Worm (Caenorhabditis elegans) whole organism, L4 larva: Measurements from ENCODE around the gene tmem-258.

ENCODE experiments used
- D1046.2 ChIP-seq: fragments of 200-800 bp; sonication (Bioruptor generic); IDR thresholded peaks from 2 replicates; pipeline ENCODE4 v1.3.6; 2022; ENCODE audit warnings: missing genetic modification characterization, missing compliant biosample characterization
- F10B5.3 ChIP-seq: sonication (generic microtip); optimal IDR thresholded peaks from 2 replicates; lab custom pipeline; 2016; ENCODE audit warnings: mild to moderate bottlenecking, missing genetic modification characterization, missing compliant biosample characterization
- F37D6.2 ChIP-seq: sonication (generic microtip); optimal IDR thresholded peaks from 2 replicates; lab custom pipeline; 2016; ENCODE audit warnings: mild to moderate bottlenecking, missing genetic modification characterization, missing compliant biosample characterization
- T20F7.1 ChIP-seq: fragments of 200-800 bp; sonication (Bioruptor generic); optimal IDR thresholded peaks from 2 replicates; lab custom pipeline; 2018; ENCODE audit warnings: mild to moderate bottlenecking, missing genetic modification characterization, missing compliant biosample characterization
- Y48G9A.11 ChIP-seq: fragments of 200-800 bp; sonication (Bioruptor generic); IDR thresholded peaks from 2 replicates; pipeline ENCODE4 v1.3.6; 2022; ENCODE audit warnings: missing genetic modification reagents, missing genetic modification characterization, missing compliant biosample characterization
- ZK337.2 ChIP-seq: fragments of 200-800 bp; sonication (Bioruptor generic); IDR thresholded peaks from 2 replicates; pipeline ENCODE4 v1.3.6; 2022; ENCODE audit warnings: missing genetic modification reagents, missing genetic modification characterization, missing compliant biosample characterization
- aha-1 ChIP-seq: fragments of 150-350 bp; peaks from one replicate; lab custom pipeline; 2014; ENCODE audit warnings: missing biosample characterization, missing genetic modification characterization
- ceh-20 ChIP-seq: fragments of 200-800 bp; sonication (Bioruptor generic); IDR thresholded peaks from 2 replicates; pipeline ENCODE4 v1.3.6; 2022; ENCODE audit warnings: missing genetic modification reagents, missing genetic modification characterization, missing compliant biosample characterization
- ceh-32 ChIP-seq: sonication (generic microtip); optimal IDR thresholded peaks from 2 replicates; lab custom pipeline; 2016; ENCODE audit warnings: mild to moderate bottlenecking, missing genetic modification characterization, missing compliant biosample characterization; ENCODE audit not compliant: poor library complexity
- ceh-62 ChIP-seq: sonication (generic microtip); optimal IDR thresholded peaks from 2 replicates; lab custom pipeline; 2017; ENCODE audit warnings: missing biosample characterization, missing genetic modification characterization
- cey-2 ChIP-seq: sonication (generic microtip); optimal IDR thresholded peaks from 3 replicates; lab custom pipeline; 2017; ENCODE audit warnings: missing genetic modification characterization, mild to moderate bottlenecking, missing compliant biosample characterization, antibody characterized with exemption, borderline replicate concordance; ENCODE audit not compliant: insufficient read depth
- daf-12 ChIP-seq: fragments of 150-350 bp; optimal IDR thresholded peaks from 2 replicates; lab custom pipeline; 2014; ENCODE audit warnings: missing biosample characterization, missing genetic modification reagents, missing genetic modification characterization
- daf-16 ChIP-seq, 3 experiments: sonication (generic microtip); optimal IDR thresholded peaks; 2 replicates each; lab custom pipeline; 2016 to 2017; ENCODE audit warnings: missing genetic modification characterization in 3 of 3, missing genetic modification reagents in 3 of 3, mild to moderate bottlenecking in 2 of 3, missing compliant biosample characterization in 2 of 3, missing biosample characterization in 1 of 3, moderate library complexity in 1 of 3
- daf-8 ChIP-seq: fragments of 200-800 bp; sonication (Bioruptor generic); IDR thresholded peaks from 2 replicates; pipeline ENCODE4 v1.3.6; 2022; ENCODE audit warnings: missing genetic modification characterization, missing compliant biosample characterization
- dmd-6 ChIP-seq: fragments of 200-800 bp; sonication (Bioruptor generic); IDR thresholded peaks from 2 replicates; pipeline ENCODE4 v1.3.6; 2022; ENCODE audit warnings: missing genetic modification reagents, missing genetic modification characterization, missing compliant biosample characterization
- dmd-8 ChIP-seq: fragments of 200-800 bp; sonication (Bioruptor generic); IDR thresholded peaks from 2 replicates; pipeline ENCODE4 v1.3.6; 2022; ENCODE audit warnings: missing genetic modification characterization, missing compliant biosample characterization
- dpl-1 ChIP-seq: fragments of 150-350 bp; optimal IDR thresholded peaks from 2 replicates; lab custom pipeline; 2014; ENCODE audit warnings: missing biosample characterization, missing genetic modification reagents, missing genetic modification characterization
- fos-1 ChIP-seq: fragments of 150-350 bp; optimal IDR thresholded peaks from 2 replicates; lab custom pipeline; 2014; ENCODE audit warnings: missing biosample characterization, missing genetic modification characterization
- hlh-11 ChIP-seq: fragments of 200-800 bp; sonication (Bioruptor generic); optimal IDR thresholded peaks from 2 replicates; lab custom pipeline; 2018; ENCODE audit warnings: mild to moderate bottlenecking, missing genetic modification characterization, missing compliant biosample characterization
- hlh-30 ChIP-seq: sonication (generic microtip); optimal IDR thresholded peaks from 2 replicates; lab custom pipeline; 2017; ENCODE audit warnings: antibody characterized with exemption, mild to moderate bottlenecking, missing genetic modification characterization, missing compliant biosample characterization; ENCODE audit not compliant: insufficient read depth
- hmg-1.1 ChIP-seq: fragments of 200-800 bp; sonication (Bioruptor generic); IDR thresholded peaks from 2 replicates; pipeline ENCODE4 v1.3.6; 2022; ENCODE audit warnings: missing genetic modification reagents, missing genetic modification characterization, missing compliant biosample characterization
- jun-1 ChIP-seq: fragments of 150-350 bp; optimal IDR thresholded peaks from 2 replicates; lab custom pipeline; 2014; ENCODE audit warnings: missing biosample characterization, missing genetic modification reagents, missing genetic modification characterization
- lin-13 ChIP-seq: fragments of 150-350 bp; optimal IDR thresholded peaks from 2 replicates; lab custom pipeline; 2014; ENCODE audit warnings: missing biosample characterization, missing genetic modification reagents, missing genetic modification characterization
- lsy-2 ChIP-seq, 2 experiments: fragments of 150-350 bp in 1 of 2; sonication (generic microtip) in 1 of 2; optimal IDR thresholded peaks; 2 replicates each; lab custom pipeline; 2014 to 2017; ENCODE audit warnings: missing biosample characterization in 2 of 2, missing genetic modification characterization in 2 of 2
- mxl-2 ChIP-seq: fragments of 200-800 bp; sonication (Bioruptor generic); conservative IDR thresholded peaks from 2 replicates; pipeline ENCODE4 v1.3.6; 2022; ENCODE audit warnings: missing genetic modification reagents, missing genetic modification characterization, missing compliant biosample characterization
- mxl-3 ChIP-seq: fragments of 200-800 bp; sonication (Bioruptor generic); optimal IDR thresholded peaks from 2 replicates; lab custom pipeline; 2018; ENCODE audit warnings: mild to moderate bottlenecking, missing genetic modification characterization, missing compliant biosample characterization
- nhr-111 ChIP-seq: fragments of 200-800 bp; sonication (Bioruptor generic); optimal IDR thresholded peaks from 2 replicates; lab custom pipeline; 2018; ENCODE audit warnings: mild to moderate bottlenecking, missing genetic modification characterization, missing compliant biosample characterization
- nhr-25 ChIP-seq: sonication (generic microtip); optimal IDR thresholded peaks from 2 replicates; lab custom pipeline; 2017; ENCODE audit warnings: missing genetic modification characterization, mild to moderate bottlenecking, missing compliant biosample characterization, antibody characterized with exemption, moderate library complexity, borderline replicate concordance; ENCODE audit not compliant: insufficient read depth
- nhr-28 ChIP-seq: fragments of 150-350 bp; optimal IDR thresholded peaks from 2 replicates; lab custom pipeline; 2014; ENCODE audit warnings: missing biosample characterization, missing genetic modification characterization
- nhr-42 ChIP-seq: fragments of 200-800 bp; sonication (Bioruptor generic); IDR thresholded peaks from 2 replicates; pipeline ENCODE4 v1.3.6; 2022; ENCODE audit warnings: missing genetic modification characterization, missing compliant biosample characterization
- nhr-48 ChIP-seq: sonication (generic microtip); optimal IDR thresholded peaks from 2 replicates; lab custom pipeline; 2016; ENCODE audit warnings: mild to moderate bottlenecking, missing genetic modification characterization, missing compliant biosample characterization
- nhr-77 ChIP-seq: fragments of 150-350 bp; optimal IDR thresholded peaks from 2 replicates; lab custom pipeline; 2014; ENCODE audit warnings: missing biosample characterization, missing genetic modification characterization
- pha-4 ChIP-seq, 2 experiments: fragments of 150-350 bp in 1 of 2; fragments of 200-800 bp in 1 of 2; sonication (Bioruptor generic) in 1 of 2; IDR thresholded peaks in 1 of 2; optimal IDR thresholded peaks in 1 of 2; 2 replicates each; pipeline versions ENCODE4 v1.3.6 to Lab custom; 2014 to 2022; ENCODE audit warnings: missing genetic modification characterization in 2 of 2, missing genetic modification reagents in 2 of 2, missing biosample characterization in 1 of 2, missing compliant biosample characterization in 1 of 2
- rbr-2 ChIP-seq: sonication (generic microtip); optimal IDR thresholded peaks from 2 replicates; lab custom pipeline; 2016; ENCODE audit warnings: missing genotype, missing genetic modification characterization, missing compliant biosample characterization
- skn-1 ChIP-seq: fragments of 150-350 bp; optimal IDR thresholded peaks from 2 replicates; lab custom pipeline; 2014; ENCODE audit warnings: missing biosample characterization, missing genetic modification characterization
- snpc-4 ChIP-seq: fragments of 150-350 bp; optimal IDR thresholded peaks from 2 replicates; lab custom pipeline; 2014; ENCODE audit warnings: missing biosample characterization, missing genetic modification characterization
- spr-3 ChIP-seq: fragments of 200-800 bp; sonication (Bioruptor generic); optimal IDR thresholded peaks from 2 replicates; lab custom pipeline; 2018; ENCODE audit warnings: mild to moderate bottlenecking, missing genetic modification characterization, missing compliant biosample characterization
- unc-130 ChIP-seq: sonication (generic microtip); optimal IDR thresholded peaks from 2 replicates; lab custom pipeline; 2016; ENCODE audit warnings: missing genetic modification reagents, missing genetic modification characterization, missing compliant biosample characterization
- unc-39 ChIP-seq: sonication (generic microtip); optimal IDR thresholded peaks from 2 replicates; lab custom pipeline; 2017; ENCODE audit warnings: missing biosample characterization, missing genetic modification characterization
- unc-62 ChIP-seq, 3 experiments: fragments of 150-350 bp in 1 of 3; sonication (generic microtip); optimal IDR thresholded peaks in 2 of 3; peaks in 1 of 3; 1 replicate in 1 of 3; 2 replicates in 2 of 3; lab custom pipeline; 2014 to 2017; ENCODE audit warnings: missing biosample characterization in 3 of 3, missing genetic modification characterization in 3 of 3, missing genetic modification reagents in 3 of 3, missing genotype in 1 of 3
- vab-7 ChIP-seq: fragments of 200-800 bp; sonication (Bioruptor generic); IDR thresholded peaks from 2 replicates; pipeline ENCODE4 v1.3.6; 2022; ENCODE audit warnings: missing genetic modification reagents, missing genetic modification characterization, missing compliant biosample characterization
- zip-11 ChIP-seq: fragments of 200-800 bp; sonication (Bioruptor generic); IDR thresholded peaks from 2 replicates; pipeline ENCODE4 v1.3.6; 2022; ENCODE audit warnings: missing genetic modification characterization, missing compliant biosample characterization
- zip-2 ChIP-seq: fragments of 150-350 bp; optimal IDR thresholded peaks from 2 replicates; lab custom pipeline; 2014; ENCODE audit warnings: missing biosample characterization, missing genetic modification characterization
- ztf-11 ChIP-seq: fragments of 150-350 bp; optimal IDR thresholded peaks from 2 replicates; lab custom pipeline; 2014; ENCODE audit warnings: missing biosample characterization, missing genetic modification characterization

tmem-258 gene

ce11 chrV:7085518-7086104 lies 22.6 kb downstream of the tmem-258 start, which contains the start of gene VC5.2:
Gene VC5.2, plus strand, starts transcription at chrV:7085956.
- peak; percentile 11 for TF ChIP-seq nhr-77 (tag; lab: Kevin White, UChicago)
- TF ChIP-seq hlh-30 (tag; lab: Kevin White, UChicago): peak; percentile 8
- TF ChIP-seq hlh-11 (tag; lab: Kevin White, UChicago): peak; percentile 34
- TF ChIP-seq nhr-111 (GFP tag; lab: Kevin White, UChicago): no peak
- TF ChIP-seq dmd-6 (GFP tag; lab: Robert Waterston, UW): no peak
- 0 out of 2 replicates have a peak, but pooled peaks have one; percentile 23 for TF ChIP-seq ceh-20 (GFP tag; lab: Robert Waterston, UW)
- TF ChIP-seq nhr-28: peak; percentile 75
- TF ChIP-seq unc-62 (GFP tag; optimal IDR thresholded peaks at IDR 0.05 in 1 of 2; lab: Kevin White, UChicago): peak in 1 of 2 experiments; percentile 75
- no peak for TF ChIP-seq unc-62 (tag; optimal IDR thresholded peaks at IDR 0.05; lab: Kevin White, UChicago)
- TF ChIP-seq daf-16 (GFP tag; optimal IDR thresholded peaks at IDR 0.05; lab: Kevin White, UChicago): peak in 1 of 2 experiments; percentile 41
- TF ChIP-seq daf-16 (tag; optimal IDR thresholded peaks at IDR 0.05; lab: Kevin White, UChicago): no peak
- TF ChIP-seq, all 104 proteins: peak for 7

- no peak for TF ChIP-seq Y48G9A.11 (GFP tag; lab: Robert Waterston, UW)
- peak in 1 of 2 experiments; percentile 95 for TF ChIP-seq unc-62 (GFP tag; optimal IDR thresholded peaks at IDR 0.05 in 1 of 2; lab: Kevin White, UChicago)
- TF ChIP-seq unc-62 (tag; optimal IDR thresholded peaks at IDR 0.05; lab: Kevin White, UChicago): no peak
Observed at ce11 chrV:7087340-7087739, 24.4 kb downstream of the tmem-258 start.

- TF ChIP-seq skn-1 (tag; lab: Kevin White, UChicago): no peak
- TF ChIP-seq lin-13: no peak
- TF ChIP-seq ceh-20 (GFP tag; lab: Robert Waterston, UW): no peak
- TF ChIP-seq dmd-6 (GFP tag; lab: Robert Waterston, UW): peak; percentile 81
- TF ChIP-seq nhr-48 (tag; lab: Kevin White, UChicago): peak; percentile 40
- no peak for TF ChIP-seq pha-4 (GFP tag; IDR thresholded peaks at IDR 0.05; lab: Robert Waterston, UW)
- TF ChIP-seq pha-4 (tag; optimal IDR thresholded peaks at IDR 0.05; lab: Kevin White, UChicago): no peak
- TF ChIP-seq D1046.2: no peak
- no peak for TF ChIP-seq zip-11 (GFP tag; lab: Robert Waterston, UW)
- TF ChIP-seq dpl-1 (GFP tag; lab: Kevin White, UChicago): peak; percentile 28
- TF ChIP-seq unc-130: no peak
- TF ChIP-seq F37D6.2 (tag; lab: Kevin White, UChicago): no peak
- no peak for TF ChIP-seq ceh-62 (tag; lab: Kevin White, UChicago)
- no peak for TF ChIP-seq fos-1
- TF ChIP-seq spr-3 (GFP tag; lab: Kevin White, UChicago): no peak
- no peak for TF ChIP-seq nhr-42 (GFP tag; lab: Robert Waterston, UW)
- TF ChIP-seq daf-12 (tag; lab: Kevin White, UChicago): no peak
- TF ChIP-seq mxl-3 (GFP tag; lab: Kevin White, UChicago): peak; percentile 92
- TF ChIP-seq ZK337.2: no peak
- no peak for TF ChIP-seq jun-1 (tag; lab: Kevin White, UChicago)
- TF ChIP-seq lsy-2 (tag; optimal IDR thresholded peaks at IDR 0.05; lab: Kevin White, UChicago): peak in 1 of 2 experiments; percentile 39
- peak; percentile 87 for TF ChIP-seq aha-1 (tag; lab: Kevin White, UChicago)
- TF ChIP-seq hmg-1.1 (GFP tag; lab: Robert Waterston, UW): no peak
- no peak for TF ChIP-seq ceh-32 (tag; lab: Kevin White, UChicago)
- TF ChIP-seq dmd-8 (GFP tag; lab: Robert Waterston, UW): no peak
- TF ChIP-seq mxl-2 (GFP tag; lab: Robert Waterston, UW): no peak
- no peak for TF ChIP-seq rbr-2 (tag; lab: Kevin White, UChicago)
- no peak for TF ChIP-seq F10B5.3 (tag; lab: Kevin White, UChicago)
- TF ChIP-seq daf-8: no peak
- TF ChIP-seq hlh-11 (tag; lab: Kevin White, UChicago): peak; percentile 18
- no peak for TF ChIP-seq ztf-11
- no peak for TF ChIP-seq snpc-4 (tag; lab: Kevin White, UChicago)
- TF ChIP-seq Y48G9A.11 (GFP tag; lab: Robert Waterston, UW): no peak
- TF ChIP-seq zip-2: no peak
- peak; percentile 50 for TF ChIP-seq nhr-25
- TF ChIP-seq unc-39 (tag; lab: Kevin White, UChicago): no peak
- TF ChIP-seq vab-7 (GFP tag; lab: Robert Waterston, UW): no peak
- no peak for TF ChIP-seq cey-2 (tag; lab: Kevin White, UChicago)
- no peak for TF ChIP-seq T20F7.1 (GFP tag; lab: Kevin White, UChicago)
Observed at ce11 chrV:7089217-7089616, 26.2 kb downstream of the tmem-258 start.
